Fruit fly (Drosophila melanogaster): Measurements from ENCODE around the gene NTPase.

Gene NTPase

dm6 chr2L:2898247-2898646 is 12.6 kb upstream of the NTPase start:
- TF ChIP-seq foxo (GFP tag; optimal IDR thresholded peaks at IDR 0.05) = no peak
- TF ChIP-seq CG9705 (GFP tag; optimal IDR thresholded peaks at IDR 0.05) = no peak
- TF ChIP-seq Myc (optimal IDR thresholded peaks at IDR 0.05) = no peak
- TF ChIP-seq N (GFP tag; optimal IDR thresholded peaks at IDR 0.05) = no peak
- TF ChIP-seq Hr83 (GFP tag; optimal IDR thresholded peaks at IDR 0.05; ENCODE audit: poor library complexity, severe bottlenecking) = no peak
- no peak for TF ChIP-seq CrebA (GFP tag; optimal IDR thresholded peaks at IDR 0.05; ENCODE audit: borderline replicate concordance)
- no peak for TF ChIP-seq Hr78 (GFP tag; optimal IDR thresholded peaks at IDR 0.05)
- TF ChIP-seq brk (GFP tag; optimal IDR thresholded peaks at IDR 0.05) = no peak
- no peak for TF ChIP-seq lola (GFP tag; optimal IDR thresholded peaks at IDR 0.05)
- TF ChIP-seq dl (GFP tag; optimal IDR thresholded peaks at IDR 0.05; ENCODE audit: insufficient read depth in 1 of 2, partially characterized antibody in 2 of 2) = no peak
- no peak for TF ChIP-seq Hnf4 (GFP tag; optimal IDR thresholded peaks at IDR 0.05)
- no peak for TF ChIP-seq Jra (GFP tag; optimal IDR thresholded peaks at IDR 0.05)
- TF ChIP-seq rgr (GFP tag; optimal IDR thresholded peaks at IDR 0.05) = no peak
- TF ChIP-seq Dfd (GFP tag; optimal IDR thresholded peaks at IDR 0.05) = no peak
- TF ChIP-seq usp (GFP tag; optimal IDR thresholded peaks at IDR 0.05) = no peak
- no peak for TF ChIP-seq psq (GFP tag; optimal IDR thresholded peaks at IDR 0.05)
- no peak for TF ChIP-seq ey (GFP tag; optimal IDR thresholded peaks at IDR 0.05)

- TF ChIP-seq Rel (GFP tag; optimal IDR thresholded peaks at IDR 0.05) = no peak
- TF ChIP-seq Rel (tag; optimal IDR thresholded peaks at IDR 0.05) = peak; percentile 29
- TF ChIP-seq Vsx2 (GFP tag; optimal IDR thresholded peaks at IDR 0.05; ENCODE audit: partially characterized antibody) = no peak
- no peak for TF ChIP-seq pan (optimal IDR thresholded peaks at IDR 0.05)
- no peak for TF ChIP-seq GATAd (GFP tag; optimal IDR thresholded peaks at IDR 0.05)
Measured at dm6 chr2L:2897710-2898109, 12.1 kb upstream of the NTPase start.

dm6 chr2L:2897024-2897549 is 11.4 kb upstream of the NTPase start:
- TF ChIP-seq fru (GFP tag; optimal IDR thresholded peaks at IDR 0.05) = peak; percentile 47
- TF ChIP-seq brk (GFP tag; optimal IDR thresholded peaks at IDR 0.05) = no peak
- peak; percentile 29 for TF ChIP-seq br (GFP tag; optimal IDR thresholded peaks at IDR 0.05)
- TF ChIP-seq OdsH (GFP tag; optimal IDR thresholded peaks at IDR 0.05) = peak; percentile 23
- peak; percentile 80 for TF ChIP-seq sv (GFP tag; optimal IDR thresholded peaks at IDR 0.05)
- peak; percentile 29 for TF ChIP-seq rgr (GFP tag; optimal IDR thresholded peaks at IDR 0.05)
- peak in 1 of 2 experiments; percentile 40 for TF ChIP-seq foxo (GFP tag; optimal IDR thresholded peaks at IDR 0.05)
- peak; percentile 6 for TF ChIP-seq ey (GFP tag; optimal IDR thresholded peaks at IDR 0.05)
- no peak for TF ChIP-seq N (GFP tag; optimal IDR thresholded peaks at IDR 0.05)
- peak; percentile 39 for TF ChIP-seq h (GFP tag; optimal IDR thresholded peaks at IDR 0.05)
- TF ChIP-seq Hnf4 (GFP tag; optimal IDR thresholded peaks at IDR 0.05) = peak; percentile 21
- TF ChIP-seq dmrt93B (GFP tag; optimal IDR thresholded peaks at IDR 0.05) = no peak

dm6 chr2L:2894356-2894755 is 8.7 kb upstream of the NTPase start:
- TF ChIP-seq Jra (GFP tag; optimal IDR thresholded peaks at IDR 0.05) = no peak
- peak; percentile 81 for TF ChIP-seq Dfd (GFP tag; optimal IDR thresholded peaks at IDR 0.05)

dm6 chr2L:2891200-2891599 is 5.5 kb upstream of the NTPase start:
- TF ChIP-seq dsf (GFP tag; optimal IDR thresholded peaks at IDR 0.05; ENCODE audit: borderline replicate concordance) = no peak
- TF ChIP-seq Dfd (GFP tag; optimal IDR thresholded peaks at IDR 0.05) = peak; percentile 3

- no peak for TF ChIP-seq br (GFP tag; optimal IDR thresholded peaks at IDR 0.05)
- no peak for TF ChIP-seq Abd-B (GFP tag; optimal IDR thresholded peaks at IDR 0.05)
- TF ChIP-seq tai (GFP tag; optimal IDR thresholded peaks at IDR 0.05) = no peak
- TF ChIP-seq dl (GFP tag; optimal IDR thresholded peaks at IDR 0.05; ENCODE audit: insufficient read depth in 1 of 2, partially characterized antibody in 2 of 2) = peak; percentile 21 to 76
- no peak for TF ChIP-seq usp (GFP tag; optimal IDR thresholded peaks at IDR 0.05)
- TF ChIP-seq Myc (optimal IDR thresholded peaks at IDR 0.05) = no peak
- TF ChIP-seq Dif (GFP tag; optimal IDR thresholded peaks at IDR 0.05; ENCODE audit: partially characterized antibody) = peak; percentile 71
- peak; percentile 5 for TF ChIP-seq h (GFP tag; optimal IDR thresholded peaks at IDR 0.05)
- no peak for TF ChIP-seq CG32264 (GFP tag; optimal IDR thresholded peaks at IDR 0.05)
- no peak for TF ChIP-seq CG9705 (GFP tag; optimal IDR thresholded peaks at IDR 0.05)
- no peak for TF ChIP-seq GATAd (GFP tag; optimal IDR thresholded peaks at IDR 0.05)
- no peak for TF ChIP-seq Jra (GFP tag; optimal IDR thresholded peaks at IDR 0.05)
- TF ChIP-seq Rel (GFP tag; optimal IDR thresholded peaks at IDR 0.05) = peak; percentile 63
- peak; percentile 39 for TF ChIP-seq Rel (tag; optimal IDR thresholded peaks at IDR 0.05)
- TF ChIP-seq Dfd (GFP tag; optimal IDR thresholded peaks at IDR 0.05) = no peak
- no peak for TF ChIP-seq jim (GFP tag; optimal IDR thresholded peaks at IDR 0.05)
- TF ChIP-seq Hnf4 (GFP tag; optimal IDR thresholded peaks at IDR 0.05) = no peak
- TF ChIP-seq N (GFP tag; optimal IDR thresholded peaks at IDR 0.05) = no peak
- peak; percentile 85 for TF ChIP-seq psq (GFP tag; optimal IDR thresholded peaks at IDR 0.05)
- TF ChIP-seq rgr (GFP tag; optimal IDR thresholded peaks at IDR 0.05) = peak; percentile 15
- TF ChIP-seq Hr78 (GFP tag; optimal IDR thresholded peaks at IDR 0.05) = no peak
- TF ChIP-seq foxo (GFP tag; optimal IDR thresholded peaks at IDR 0.05) = no peak
- no peak for TF ChIP-seq dmrt93B (GFP tag; optimal IDR thresholded peaks at IDR 0.05)
- TF ChIP-seq OdsH (GFP tag; optimal IDR thresholded peaks at IDR 0.05) = no peak
- TF ChIP-seq sv (GFP tag; optimal IDR thresholded peaks at IDR 0.05) = no peak
- no peak for TF ChIP-seq fru (GFP tag; optimal IDR thresholded peaks at IDR 0.05)
- TF ChIP-seq lola (GFP tag; optimal IDR thresholded peaks at IDR 0.05) = no peak
- TF ChIP-seq Vsx2 (GFP tag; optimal IDR thresholded peaks at IDR 0.05; ENCODE audit: partially characterized antibody) = no peak
- no peak for TF ChIP-seq dsf (GFP tag; optimal IDR thresholded peaks at IDR 0.05; ENCODE audit: borderline replicate concordance)
- TF ChIP-seq pan (optimal IDR thresholded peaks at IDR 0.05) = no peak
Measured at dm6 chr2L:2888859-2889443, 3.3 kb upstream of the NTPase start.
